Worm (Caenorhabditis elegans) whole organism, L1 larva: ENCODE data around the gene gck-3.

Experiments used
- C34B4.2 ChIP-seq: sonication (generic microtip); optimal IDR thresholded peaks from 2 replicates; lab custom pipeline; 2017; ENCODE audit warnings: mild to moderate bottlenecking, missing genetic modification characterization, missing compliant biosample characterization
- Y116A8C.19 ChIP-seq: sonication (generic microtip); optimal IDR thresholded peaks from 2 replicates; lab custom pipeline; 2016; ENCODE audit warnings: missing compliant biosample characterization, missing genetic modification characterization, borderline replicate concordance
- ceh-63 ChIP-seq: fragments of 200-800 bp; sonication (Bioruptor generic); optimal IDR thresholded peaks from 2 replicates; lab custom pipeline; 2018; ENCODE audit warnings: mild to moderate bottlenecking, missing genetic modification characterization, missing compliant biosample characterization
- ceh-8 ChIP-seq: fragments of 200-800 bp; sonication (Bioruptor generic); optimal IDR thresholded peaks from 2 replicates; lab custom pipeline; 2018; ENCODE audit warnings: mild to moderate bottlenecking, missing genetic modification characterization, moderate library complexity, missing compliant biosample characterization
- dsc-1 ChIP-seq: sonication (generic microtip); optimal IDR thresholded peaks from 2 replicates; lab custom pipeline; 2016; ENCODE audit warnings: mild to moderate bottlenecking, missing genetic modification characterization, missing compliant biosample characterization
- efl-1 ChIP-seq, 4 experiments: fragments of 150-350 bp; optimal IDR thresholded peaks in 3 of 4; peaks in 1 of 4; 1 replicate in 1 of 4; 2 replicates in 3 of 4; lab custom pipeline; 2014; ENCODE audit warnings: missing biosample characterization in 2 of 4, missing genetic modification characterization in 2 of 4, missing genetic modification reagents in 2 of 4
- efl-3 ChIP-seq: fragments of 200-800 bp; sonication (Bioruptor generic); optimal IDR thresholded peaks from 2 replicates; lab custom pipeline; 2018; ENCODE audit warnings: mild to moderate bottlenecking, missing genetic modification characterization, missing compliant biosample characterization
- elt-3 ChIP-seq, 6 experiments: fragments of 150-350 bp in 1 of 6; sonication (generic microtip); optimal IDR thresholded peaks; 2 replicates each; lab custom pipeline; 2017 to 2018; ENCODE audit warnings: missing biosample characterization in 6 of 6, missing genetic modification characterization in 6 of 6, inconsistent platforms in 1 of 6
- ets-5 ChIP-seq: fragments of 200-800 bp; sonication (Bioruptor generic); IDR thresholded peaks from 2 replicates; pipeline ENCODE4 v1.3.6; 2022; ENCODE audit warnings: missing genetic modification characterization, missing compliant biosample characterization
- fkh-10 ChIP-seq: sonication (generic microtip); optimal IDR thresholded peaks from 2 replicates; lab custom pipeline; 2017; ENCODE audit warnings: missing biosample characterization, missing genetic modification reagents, missing genetic modification characterization
- fkh-4 ChIP-seq: sonication (generic microtip); optimal IDR thresholded peaks from 2 replicates; lab custom pipeline; 2016; ENCODE audit warnings: missing compliant biosample characterization, missing genetic modification characterization, borderline replicate concordance
- fos-1 ChIP-seq: fragments of 150-350 bp; optimal IDR thresholded peaks from 2 replicates; lab custom pipeline; 2014; ENCODE audit warnings: missing biosample characterization, missing genetic modification characterization
- grh-1 ChIP-seq: fragments of 200-800 bp; sonication (Bioruptor generic); IDR thresholded peaks from 2 replicates; pipeline ENCODE4 v1.3.6; 2022; ENCODE audit warnings: missing genetic modification reagents, missing genetic modification characterization, missing compliant biosample characterization
- hlh-17 ChIP-seq: fragments of 200-800 bp; sonication (Bioruptor generic); optimal IDR thresholded peaks from 2 replicates; lab custom pipeline; 2018; ENCODE audit warnings: missing genetic modification characterization, mild to moderate bottlenecking, missing compliant biosample characterization, moderate library complexity, borderline replicate concordance
- hpl-2 ChIP-seq: fragments of 150-350 bp; optimal IDR thresholded peaks from 2 replicates; lab custom pipeline; 2014; ENCODE audit warnings: missing biosample characterization, missing genetic modification reagents, missing genetic modification characterization
- jun-1 ChIP-seq: fragments of 150-350 bp; optimal IDR thresholded peaks from 2 replicates; lab custom pipeline; 2014; ENCODE audit warnings: missing biosample characterization, missing genetic modification reagents, missing genetic modification characterization
- lin-13 ChIP-seq: fragments of 150-350 bp; optimal IDR thresholded peaks from 2 replicates; lab custom pipeline; 2014; ENCODE audit warnings: missing biosample characterization, missing genetic modification reagents, missing genetic modification characterization
- lin-14 ChIP-seq: fragments of 200-800 bp; sonication (Bioruptor generic); optimal IDR thresholded peaks from 2 replicates; lab custom pipeline; 2018; ENCODE audit warnings: mild to moderate bottlenecking, missing genetic modification characterization, moderate library complexity, missing compliant biosample characterization
- lin-15B ChIP-seq: fragments of 150-350 bp; sonication (generic microtip); optimal IDR thresholded peaks from 3 replicates; lab custom pipeline; 2014; ENCODE audit warnings: missing biosample characterization, missing genetic modification characterization
- lin-35 ChIP-seq, 2 experiments: fragments of 150-350 bp; optimal IDR thresholded peaks; 2 replicates each; lab custom pipeline; 2014; ENCODE audit warnings: missing biosample characterization in 2 of 2, missing genetic modification characterization in 2 of 2, missing genetic modification reagents in 2 of 2
- lir-3 ChIP-seq: sonication (generic microtip); optimal IDR thresholded peaks from 2 replicates; lab custom pipeline; 2016; ENCODE audit warnings: mild to moderate bottlenecking, missing genetic modification characterization, moderate library complexity, missing compliant biosample characterization; ENCODE audit not compliant: poor library complexity
- lsy-2 ChIP-seq, 2 experiments: fragments of 150-350 bp; optimal IDR thresholded peaks; 2 replicates each; lab custom pipeline; 2014; ENCODE audit warnings: missing biosample characterization in 2 of 2, missing genetic modification characterization in 2 of 2
- mab-9 ChIP-seq: fragments of 200-800 bp; sonication (Bioruptor generic); IDR thresholded peaks from 2 replicates; pipeline ENCODE4 v1.3.6; 2022; ENCODE audit warnings: missing genetic modification reagents, missing genetic modification characterization, missing compliant biosample characterization
- mdl-1 ChIP-seq, 2 experiments: fragments of 150-350 bp; optimal IDR thresholded peaks; 2 replicates each; lab custom pipeline; 2014 to 2017; ENCODE audit warnings: missing biosample characterization in 2 of 2, missing genetic modification characterization in 2 of 2, inconsistent platforms in 1 of 2
- mef-2 ChIP-seq: fragments of 150-350 bp; optimal IDR thresholded peaks from 2 replicates; lab custom pipeline; 2014; ENCODE audit warnings: missing biosample characterization, missing genetic modification characterization
- mep-1 ChIP-seq: fragments of 150-350 bp; optimal IDR thresholded peaks from 2 replicates; lab custom pipeline; 2014; ENCODE audit warnings: missing biosample characterization, missing genetic modification characterization
- nhr-11 ChIP-seq: fragments of 150-350 bp; optimal IDR thresholded peaks from 2 replicates; lab custom pipeline; 2014; ENCODE audit warnings: missing biosample characterization, missing genetic modification characterization
- nhr-237 ChIP-seq: fragments of 150-350 bp; optimal IDR thresholded peaks from 2 replicates; lab custom pipeline; 2014; ENCODE audit warnings: missing biosample characterization, missing genetic modification characterization
- nhr-28 ChIP-seq: fragments of 150-350 bp; optimal IDR thresholded peaks from 2 replicates; lab custom pipeline; 2014; ENCODE audit warnings: missing biosample characterization, missing genetic modification characterization
- nhr-47 ChIP-seq: sonication (generic microtip); optimal IDR thresholded peaks from 2 replicates; lab custom pipeline; 2016; ENCODE audit warnings: mild to moderate bottlenecking, missing genetic modification characterization, moderate library complexity, missing compliant biosample characterization
- nhr-71 ChIP-seq: sonication (generic microtip); optimal IDR thresholded peaks from 2 replicates; lab custom pipeline; 2016; ENCODE audit warnings: mild to moderate bottlenecking, missing genetic modification characterization, moderate library complexity, missing compliant biosample characterization
- nhr-76 ChIP-seq: sonication (generic microtip); optimal IDR thresholded peaks from 2 replicates; lab custom pipeline; 2017; ENCODE audit warnings: missing biosample characterization, missing genetic modification characterization
- nhr-85 ChIP-seq: sonication (generic microtip); peaks from one replicate; lab custom pipeline; 2016; ENCODE audit warnings: missing genetic modification characterization, inconsistent platforms, missing compliant biosample characterization
- nhr-90 ChIP-seq: sonication (generic microtip); optimal IDR thresholded peaks from 2 replicates; lab custom pipeline; 2016; ENCODE audit warnings: mild to moderate bottlenecking, missing genetic modification characterization, missing compliant biosample characterization; ENCODE audit not compliant: poor library complexity
- pag-3 ChIP-seq: sonication (generic microtip); optimal IDR thresholded peaks from 2 replicates; lab custom pipeline; 2017; ENCODE audit warnings: missing genetic modification characterization, mild to moderate bottlenecking, missing compliant biosample characterization, antibody characterized with exemption, borderline replicate concordance; ENCODE audit not compliant: insufficient read depth
- sox-4 ChIP-seq: sonication (generic microtip); optimal IDR thresholded peaks from 2 replicates; lab custom pipeline; 2016; ENCODE audit warnings: missing genetic modification characterization, missing compliant biosample characterization
- sptf-1 ChIP-seq: fragments of 150-350 bp; optimal IDR thresholded peaks from 2 replicates; lab custom pipeline; 2014; ENCODE audit warnings: missing biosample characterization, missing genetic modification characterization
- swsn-7 ChIP-seq: sonication (generic microtip); optimal IDR thresholded peaks from 2 replicates; lab custom pipeline; 2016; ENCODE audit warnings: missing genetic modification characterization, missing compliant biosample characterization
- unc-30 ChIP-seq: sonication (generic microtip); optimal IDR thresholded peaks from 2 replicates; lab custom pipeline; 2017; ENCODE audit warnings: missing biosample characterization, missing genetic modification characterization
- unc-86 ChIP-seq: sonication (generic microtip); optimal IDR thresholded peaks from 2 replicates; lab custom pipeline; 2016; ENCODE audit warnings: missing genetic modification characterization, missing compliant biosample characterization
- unc-98 ChIP-seq: fragments of 200-800 bp; sonication (Bioruptor generic); IDR thresholded peaks from 2 replicates; pipeline ENCODE4 v1.3.6; 2022; ENCODE audit warnings: missing genetic modification characterization, missing compliant biosample characterization
- xbp-1 ChIP-seq: sonication (generic microtip); optimal IDR thresholded peaks from 2 replicates; lab custom pipeline; 2016; ENCODE audit warnings: missing genetic modification characterization, missing compliant biosample characterization
- zag-1 ChIP-seq: fragments of 150-350 bp; optimal IDR thresholded peaks from 2 replicates; lab custom pipeline; 2014; ENCODE audit warnings: missing biosample characterization, missing genetic modification characterization
- zip-4 ChIP-seq: fragments of 200-800 bp; sonication (Bioruptor generic); optimal IDR thresholded peaks from 2 replicates; lab custom pipeline; 2018; ENCODE audit warnings: mild to moderate bottlenecking, missing genetic modification characterization, moderate library complexity, missing compliant biosample characterization

gck-3 gene

ce11 chrV:17956109-17956508 is 10.5 kb downstream of the gck-3 start:
- TF ChIP-seq efl-1 (optimal IDR thresholded peaks at IDR 0.05; lab: Kevin White, UChicago) (no peak), efl-1 (GFP tag; optimal IDR thresholded peaks at IDR 0.05 in 1 of 2; lab: Kevin White, UChicago) (peak in 1 of 2 experiments; percentile 90), fkh-10 (GFP tag; lab: Kevin White, UChicago) (no peak), zip-4 (GFP tag; lab: Kevin White, UChicago) (no peak), efl-3 (no peak), lin-35 (GFP tag; optimal IDR thresholded peaks at IDR 0.05; lab: Kevin White, UChicago) (no peak), nhr-11 (tag; lab: Kevin White, UChicago) (no peak), nhr-85 (peak; percentile 58), mdl-1 (tag; optimal IDR thresholded peaks at IDR 0.05; lab: Kevin White, UChicago) (no peak), pag-3 (no peak)

ce11 chrV:17952280-17952679 is 14.4 kb downstream of the gck-3 start:
- no peak for TF ChIP-seq efl-1 (optimal IDR thresholded peaks at IDR 0.05; lab: Kevin White, UChicago)
- TF ChIP-seq efl-1 (GFP tag; optimal IDR thresholded peaks at IDR 0.05 in 1 of 2; lab: Kevin White, UChicago), result peak in 1 of 2 experiments; percentile 54
- no peak for TF ChIP-seq lin-13

DNA sequence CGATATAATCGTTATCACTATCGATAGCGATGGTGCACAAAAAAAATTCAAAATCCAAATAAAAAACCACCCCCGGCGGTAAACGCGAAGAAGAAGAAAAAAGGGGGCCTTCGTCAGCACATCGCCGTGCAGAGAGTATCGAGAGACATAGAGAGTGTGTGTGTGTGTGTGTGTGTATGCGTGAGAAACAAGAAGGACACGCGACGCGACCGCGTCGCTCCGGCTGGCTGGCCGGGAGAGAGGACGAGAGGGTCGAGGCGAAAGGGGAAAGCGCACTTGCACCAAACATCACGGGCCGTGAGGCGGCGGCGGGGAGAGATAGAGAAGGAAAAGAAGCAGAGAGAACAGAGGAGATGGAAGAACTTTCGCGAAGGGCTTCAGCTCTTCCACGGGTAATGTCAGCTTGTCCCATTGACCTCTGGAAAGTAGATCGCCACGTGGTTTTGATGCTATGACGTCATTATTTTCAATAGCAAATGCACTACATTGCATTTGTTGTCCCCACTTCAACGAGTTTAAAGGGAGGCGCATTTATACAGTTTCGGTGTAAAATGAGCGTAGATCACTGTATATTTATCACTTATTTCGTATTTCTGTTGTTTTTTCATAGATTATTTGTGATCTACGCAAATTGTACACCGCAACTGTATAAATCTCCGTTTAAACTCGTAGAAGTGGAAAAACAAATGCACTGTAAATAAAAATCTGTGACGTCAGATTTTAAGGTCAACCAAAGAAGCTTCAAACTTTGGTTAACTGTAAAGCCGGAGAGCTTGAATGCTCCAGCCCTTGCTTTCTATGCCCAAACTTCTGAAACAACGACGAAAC is 15.3 kb downstream of the gck-3 start, which contains the start of gene Y59A8B.24:
TSS of gene Y59A8B.24 (plus strand) at position 778 of the 828 bp plus-strand sequence.
- peak; percentile 86 for TF ChIP-seq mep-1 (tag; lab: Kevin White, UChicago)
- no peak for TF ChIP-seq sptf-1 (tag; lab: Kevin White, UChicago)
- TF ChIP-seq hlh-17, result no peak
- TF ChIP-seq nhr-47 (tag; lab: Kevin White, UChicago), result peak; percentile 95
- peak; percentile 58; the same call in 1 of the 2 replicates for TF ChIP-seq mab-9 (GFP tag; lab: Robert Waterston, UW)
- no peak for TF ChIP-seq ets-5 (GFP tag; lab: Robert Waterston, UW)
- TF ChIP-seq swsn-7 (tag; lab: Kevin White, UChicago), result peak; percentile 92
- TF ChIP-seq hpl-2 (GFP tag; lab: Kevin White, UChicago), result peak; percentile 51
- peak; percentile 98 for TF ChIP-seq nhr-71 (tag; lab: Kevin White, UChicago)
- TF ChIP-seq xbp-1, result peak; percentile 86
- TF ChIP-seq jun-1 (tag; lab: Kevin White, UChicago), result peak; percentile 93
- TF ChIP-seq sox-4 (tag; lab: Kevin White, UChicago), result peak; percentile 81
- TF ChIP-seq nhr-28, result no peak
- no peak for TF ChIP-seq ceh-63 (GFP tag; lab: Kevin White, UChicago)
- peak; percentile 92 for TF ChIP-seq ceh-8
- TF ChIP-seq mef-2 (tag; lab: Kevin White, UChicago), result peak; percentile 80
- TF ChIP-seq nhr-11 (tag; lab: Kevin White, UChicago), result peak; percentile 48
- peak; percentile 86 for TF ChIP-seq dsc-1
- TF ChIP-seq lsy-2 (tag; optimal IDR thresholded peaks at IDR 0.05; lab: Kevin White, UChicago), result peak; percentile 87 to 94
- no peak for TF ChIP-seq unc-30
- TF ChIP-seq elt-3 (tag; optimal IDR thresholded peaks at IDR 0.05; lab: Kevin White, UChicago), result peak in 2 of 6 experiments; percentile 61 to 68
- TF ChIP-seq nhr-90 (tag; lab: Kevin White, UChicago), result peak; percentile 89
- TF ChIP-seq nhr-76, result no peak
- TF ChIP-seq grh-1 (GFP tag; lab: Robert Waterston, UW), result peak; percentile 63; the same call in 1 of the 2 replicates
- TF ChIP-seq lin-35 (GFP tag; optimal IDR thresholded peaks at IDR 0.05; lab: Kevin White, UChicago), result peak; percentile 86 to 87
- peak; percentile 96 for TF ChIP-seq unc-86 (tag; lab: Kevin White, UChicago)
- TF ChIP-seq zag-1 (tag; lab: Kevin White, UChicago), result peak; percentile 66
- peak; percentile 79 for TF ChIP-seq fkh-4 (tag; lab: Kevin White, UChicago)
- peak; percentile 95 for TF ChIP-seq nhr-85
- no peak for TF ChIP-seq C34B4.2 (tag; lab: Kevin White, UChicago)
- peak; percentile 93 for TF ChIP-seq lir-3 (tag; lab: Kevin White, UChicago)
- TF ChIP-seq unc-98 (GFP tag; lab: Robert Waterston, UW), result peak; percentile 94
- TF ChIP-seq fos-1 (tag; lab: Kevin White, UChicago), result peak; percentile 84
- TF ChIP-seq Y116A8C.19 (tag; lab: Kevin White, UChicago), result peak; percentile 15
- TF ChIP-seq lin-15B (tag; lab: Kevin White, UChicago), result peak; percentile 94
- peak; percentile 90 for TF ChIP-seq nhr-237 (tag; lab: Kevin White, UChicago)
- no peak for TF ChIP-seq pag-3
- peak; percentile 97 for TF ChIP-seq lin-14 (GFP tag; lab: Kevin White, UChicago)
- peak; percentile 85 to 90 for TF ChIP-seq efl-1 (optimal IDR thresholded peaks at IDR 0.05; lab: Kevin White, UChicago)
- peak; percentile 68 to 96 for TF ChIP-seq efl-1 (GFP tag; optimal IDR thresholded peaks at IDR 0.05 in 1 of 2; lab: Kevin White, UChicago)
- peak; percentile 72 for TF ChIP-seq zip-4 (GFP tag; lab: Kevin White, UChicago)
